Worm (Caenorhabditis elegans) whole organism, L1 larva: ENCODE data around the gene nhr-280.

Source experiments
- C04F5.9 ChIP-seq: sonication (generic microtip); optimal IDR thresholded peaks from 2 replicates; lab custom pipeline; 2016; ENCODE audit warnings: missing genetic modification characterization, missing compliant biosample characterization
- C34B4.2 ChIP-seq: sonication (generic microtip); optimal IDR thresholded peaks from 2 replicates; lab custom pipeline; 2017; ENCODE audit warnings: mild to moderate bottlenecking, missing genetic modification characterization, missing compliant biosample characterization
- ama-1 ChIP-seq: fragments of 150-350 bp; optimal IDR thresholded peaks from 2 replicates; lab custom pipeline; 2014
- blmp-1 ChIP-seq: fragments of 150-350 bp; optimal IDR thresholded peaks from 2 replicates; lab custom pipeline; 2014; ENCODE audit warnings: missing biosample characterization, missing genetic modification characterization
- ceh-8 ChIP-seq: fragments of 200-800 bp; sonication (Bioruptor generic); optimal IDR thresholded peaks from 2 replicates; lab custom pipeline; 2018; ENCODE audit warnings: mild to moderate bottlenecking, missing genetic modification characterization, moderate library complexity, missing compliant biosample characterization
- ceh-88 ChIP-seq: fragments of 200-800 bp; sonication (Bioruptor generic); IDR thresholded peaks from 2 replicates; pipeline ENCODE4 v1.3.6; 2022; ENCODE audit warnings: missing genetic modification characterization, missing compliant biosample characterization
- ceh-90 ChIP-seq: sonication (generic microtip); optimal IDR thresholded peaks from 2 replicates; lab custom pipeline; 2016; ENCODE audit warnings: missing genetic modification characterization, missing compliant biosample characterization
- ces-1 ChIP-seq: fragments of 150-350 bp; optimal IDR thresholded peaks from 2 replicates; lab custom pipeline; 2014; ENCODE audit warnings: missing biosample characterization, missing genetic modification reagents, missing genetic modification characterization
- efl-1 ChIP-seq, 4 experiments: fragments of 150-350 bp; optimal IDR thresholded peaks in 3 of 4; peaks in 1 of 4; 1 replicate in 1 of 4; 2 replicates in 3 of 4; lab custom pipeline; 2014; ENCODE audit warnings: missing biosample characterization in 2 of 4, missing genetic modification characterization in 2 of 4, missing genetic modification reagents in 2 of 4
- efl-3 ChIP-seq: fragments of 200-800 bp; sonication (Bioruptor generic); optimal IDR thresholded peaks from 2 replicates; lab custom pipeline; 2018; ENCODE audit warnings: mild to moderate bottlenecking, missing genetic modification characterization, missing compliant biosample characterization
- elt-3 ChIP-seq, 6 experiments: fragments of 150-350 bp in 1 of 6; sonication (generic microtip); optimal IDR thresholded peaks; 2 replicates each; lab custom pipeline; 2017 to 2018; ENCODE audit warnings: missing biosample characterization in 6 of 6, missing genetic modification characterization in 6 of 6, inconsistent platforms in 1 of 6
- ets-5 ChIP-seq: fragments of 200-800 bp; sonication (Bioruptor generic); IDR thresholded peaks from 2 replicates; pipeline ENCODE4 v1.3.6; 2022; ENCODE audit warnings: missing genetic modification characterization, missing compliant biosample characterization
- fkh-10 ChIP-seq: sonication (generic microtip); optimal IDR thresholded peaks from 2 replicates; lab custom pipeline; 2017; ENCODE audit warnings: missing biosample characterization, missing genetic modification reagents, missing genetic modification characterization
- fkh-4 ChIP-seq: sonication (generic microtip); optimal IDR thresholded peaks from 2 replicates; lab custom pipeline; 2016; ENCODE audit warnings: missing compliant biosample characterization, missing genetic modification characterization, borderline replicate concordance
- grh-1 ChIP-seq: fragments of 200-800 bp; sonication (Bioruptor generic); IDR thresholded peaks from 2 replicates; pipeline ENCODE4 v1.3.6; 2022; ENCODE audit warnings: missing genetic modification reagents, missing genetic modification characterization, missing compliant biosample characterization
- hlh-4 ChIP-seq: sonication (generic microtip); optimal IDR thresholded peaks from 2 replicates; lab custom pipeline; 2016; ENCODE audit warnings: mild to moderate bottlenecking, missing genetic modification characterization, missing compliant biosample characterization
- hpl-2 ChIP-seq: fragments of 150-350 bp; optimal IDR thresholded peaks from 2 replicates; lab custom pipeline; 2014; ENCODE audit warnings: missing biosample characterization, missing genetic modification reagents, missing genetic modification characterization
- irx-1 ChIP-seq: sonication (generic microtip); optimal IDR thresholded peaks from 2 replicates; lab custom pipeline; 2016; ENCODE audit warnings: missing genetic modification characterization, missing compliant biosample characterization
- jun-1 ChIP-seq: fragments of 150-350 bp; optimal IDR thresholded peaks from 2 replicates; lab custom pipeline; 2014; ENCODE audit warnings: missing biosample characterization, missing genetic modification reagents, missing genetic modification characterization
- lin-13 ChIP-seq: fragments of 150-350 bp; optimal IDR thresholded peaks from 2 replicates; lab custom pipeline; 2014; ENCODE audit warnings: missing biosample characterization, missing genetic modification reagents, missing genetic modification characterization
- lin-39 ChIP-seq: fragments of 150-350 bp; optimal IDR thresholded peaks from 2 replicates; lab custom pipeline; 2014; ENCODE audit warnings: missing biosample characterization, missing genetic modification reagents, missing genetic modification characterization
- lsy-2 ChIP-seq, 2 experiments: fragments of 150-350 bp; optimal IDR thresholded peaks; 2 replicates each; lab custom pipeline; 2014; ENCODE audit warnings: missing biosample characterization in 2 of 2, missing genetic modification characterization in 2 of 2
- mab-9 ChIP-seq: fragments of 200-800 bp; sonication (Bioruptor generic); IDR thresholded peaks from 2 replicates; pipeline ENCODE4 v1.3.6; 2022; ENCODE audit warnings: missing genetic modification reagents, missing genetic modification characterization, missing compliant biosample characterization
- nhr-11 ChIP-seq: fragments of 150-350 bp; optimal IDR thresholded peaks from 2 replicates; lab custom pipeline; 2014; ENCODE audit warnings: missing biosample characterization, missing genetic modification characterization
- nhr-19 ChIP-seq: fragments of 200-800 bp; sonication (Bioruptor generic); conservative IDR thresholded peaks from 2 replicates; pipeline ENCODE4 v1.3.6; 2022; ENCODE audit warnings: missing genetic modification characterization, missing compliant biosample characterization
- nhr-20 ChIP-seq: sonication (generic microtip); optimal IDR thresholded peaks from 2 replicates; lab custom pipeline; 2016; ENCODE audit warnings: mild to moderate bottlenecking, missing genetic modification characterization, missing compliant biosample characterization
- nhr-237 ChIP-seq: fragments of 150-350 bp; optimal IDR thresholded peaks from 2 replicates; lab custom pipeline; 2014; ENCODE audit warnings: missing biosample characterization, missing genetic modification characterization
- nhr-47 ChIP-seq: sonication (generic microtip); optimal IDR thresholded peaks from 2 replicates; lab custom pipeline; 2016; ENCODE audit warnings: mild to moderate bottlenecking, missing genetic modification characterization, moderate library complexity, missing compliant biosample characterization
- nhr-84 ChIP-seq: sonication (generic microtip); optimal IDR thresholded peaks from 2 replicates; lab custom pipeline; 2017; ENCODE audit warnings: missing biosample characterization, missing genetic modification characterization
- nhr-85 ChIP-seq: sonication (generic microtip); peaks from one replicate; lab custom pipeline; 2016; ENCODE audit warnings: missing genetic modification characterization, inconsistent platforms, missing compliant biosample characterization
- nhr-90 ChIP-seq: sonication (generic microtip); optimal IDR thresholded peaks from 2 replicates; lab custom pipeline; 2016; ENCODE audit warnings: mild to moderate bottlenecking, missing genetic modification characterization, missing compliant biosample characterization; ENCODE audit not compliant: poor library complexity
- pax-3 ChIP-seq: fragments of 200-800 bp; sonication (Bioruptor generic); optimal IDR thresholded peaks from 2 replicates; lab custom pipeline; 2018; ENCODE audit warnings: mild to moderate bottlenecking, missing genetic modification characterization, moderate library complexity, missing compliant biosample characterization
- pqm-1 ChIP-seq: sonication (generic microtip); optimal IDR thresholded peaks from 3 replicates; lab custom pipeline; 2017; ENCODE audit warnings: missing biosample characterization, missing genetic modification characterization
- unc-62 ChIP-seq: fragments of 150-350 bp; optimal IDR thresholded peaks from 2 replicates; lab custom pipeline; 2014; ENCODE audit warnings: missing biosample characterization, missing genetic modification reagents, missing genetic modification characterization
- unc-86 ChIP-seq: sonication (generic microtip); optimal IDR thresholded peaks from 2 replicates; lab custom pipeline; 2016; ENCODE audit warnings: missing genetic modification characterization, missing compliant biosample characterization
- zag-1 ChIP-seq: fragments of 150-350 bp; optimal IDR thresholded peaks from 2 replicates; lab custom pipeline; 2014; ENCODE audit warnings: missing biosample characterization, missing genetic modification characterization
- ztf-4 ChIP-seq: fragments of 150-350 bp; optimal IDR thresholded peaks from 2 replicates; lab custom pipeline; 2014; ENCODE audit warnings: missing biosample characterization, missing genetic modification characterization

The nhr-280 gene

DNA sequence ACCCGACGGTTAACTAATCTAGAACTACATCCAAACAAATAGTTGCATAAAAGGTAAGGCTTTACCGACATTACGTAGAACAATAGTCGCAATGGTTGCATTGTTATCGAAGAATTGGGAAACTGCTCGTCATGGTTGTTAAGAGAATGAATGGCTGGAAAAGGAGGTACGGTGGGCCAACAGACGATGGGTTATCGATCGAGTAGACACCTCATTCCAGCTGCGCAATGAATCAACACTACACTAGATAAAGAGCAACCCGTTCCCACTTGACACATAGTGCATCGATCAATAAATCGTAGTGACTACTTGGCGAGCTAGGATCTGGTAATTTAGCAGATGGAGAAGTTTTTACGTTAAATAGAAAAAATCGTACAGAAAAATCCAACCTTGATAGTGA is 14.5 kb upstream of the nhr-280 start, which contains the start of the genes T17A3.12 and fbxb-83 (continued):
- no peak for TF ChIP-seq lin-39

DNA sequence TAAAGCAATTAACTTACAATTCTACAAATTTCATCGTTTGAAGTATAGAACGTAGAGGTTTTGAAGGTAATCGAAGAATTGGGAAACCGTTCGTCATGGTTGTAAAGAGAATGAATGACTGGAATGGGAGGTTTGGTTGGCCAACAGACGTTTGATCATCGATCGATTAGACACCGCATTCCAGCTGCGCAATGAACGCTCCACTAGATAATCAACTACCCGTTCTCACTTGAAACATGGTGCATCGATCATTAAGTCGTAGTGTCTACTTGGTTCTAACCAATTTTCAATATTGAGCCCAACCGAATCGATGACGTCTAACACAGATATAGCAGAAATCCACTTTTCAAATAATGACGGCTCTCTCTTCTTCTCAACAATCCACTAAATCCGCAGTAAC is 12.6 kb upstream of the nhr-280 start, which contains the start of gene fbxb-82:
fbxb-82 (minus strand) TSS at position 101 of the 400 bp plus-strand sequence.
- TF ChIP-seq lin-13 (GFP tag; lab: Kevin White, UChicago) (no peak), efl-1 (optimal IDR thresholded peaks at IDR 0.05; lab: Kevin White, UChicago) (no peak), efl-1 (GFP tag; optimal IDR thresholded peaks at IDR 0.05 in 1 of 2; lab: Kevin White, UChicago) (peak in 1 of 2 experiments; percentile 1), nhr-47 (no peak)

- TF ChIP-seq hlh-4 (tag; lab: Kevin White, UChicago) (no peak), nhr-19 (GFP tag; lab: Robert Waterston, UW) (no peak), mab-9 (GFP tag; lab: Robert Waterston, UW) (no peak), fkh-4 (tag; lab: Kevin White, UChicago) (no peak), nhr-11 (no peak), grh-1 (GFP tag; lab: Robert Waterston, UW) (no peak), blmp-1 (tag; lab: Kevin White, UChicago) (no peak), ztf-4 (no peak), hpl-2 (no peak), irx-1 (no peak), nhr-84 (tag; lab: Kevin White, UChicago) (no peak), fkh-10 (GFP tag; lab: Kevin White, UChicago) (no peak), nhr-85 (tag; lab: Kevin White, UChicago) (no peak), ces-1 (no peak), ceh-8 (GFP tag; lab: Kevin White, UChicago) (no peak), zag-1 (tag; lab: Kevin White, UChicago) (no peak)
- TF ChIP-seq, all 84 proteins: peak for 0
Observed at ce11 chrIII:140904-141303, 10.4 kb upstream of the nhr-280 start, which contains the start of gene fbxb-81. TSS of gene fbxb-81 (minus strand) at chrIII:141217.

DNA sequence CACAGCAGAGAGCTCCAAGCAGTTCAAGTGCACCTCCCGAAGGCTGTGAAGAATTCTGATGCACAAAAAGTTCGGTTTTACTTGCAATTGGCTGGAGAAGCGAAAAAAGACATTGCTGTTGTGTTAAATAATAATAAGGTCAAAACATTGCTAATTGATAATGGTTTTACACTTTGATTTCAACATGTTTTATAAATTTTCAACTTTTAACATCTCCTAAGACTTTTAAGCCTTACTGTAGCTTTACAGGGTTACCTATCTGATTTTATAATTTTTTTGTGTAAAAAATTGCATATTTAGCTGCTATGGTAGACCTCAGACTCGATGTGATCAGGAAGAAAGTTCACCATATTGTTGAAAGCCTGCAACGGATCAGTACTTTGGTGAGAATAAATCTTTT is 3.6 kb upstream of the nhr-280 start, which contains the start of gene pals-25:
pals-25 (plus strand) TSS at position 301 of the 400 bp plus-strand sequence.
- TF ChIP-seq pqm-1 (tag; lab: Kevin White, UChicago) (no peak), elt-3 (tag; optimal IDR thresholded peaks at IDR 0.05; lab: Kevin White, UChicago) (no peak), efl-1 (optimal IDR thresholded peaks at IDR 0.05; lab: Kevin White, UChicago) (no peak), efl-1 (GFP tag; optimal IDR thresholded peaks at IDR 0.05 in 1 of 2; lab: Kevin White, UChicago) (no peak), ets-5 (GFP tag; lab: Robert Waterston, UW) (no peak), ceh-90 (no peak), grh-1 (GFP tag; lab: Robert Waterston, UW) (no peak), jun-1 (tag; lab: Kevin White, UChicago) (no peak), blmp-1 (tag; lab: Kevin White, UChicago) (no peak)

DNA sequence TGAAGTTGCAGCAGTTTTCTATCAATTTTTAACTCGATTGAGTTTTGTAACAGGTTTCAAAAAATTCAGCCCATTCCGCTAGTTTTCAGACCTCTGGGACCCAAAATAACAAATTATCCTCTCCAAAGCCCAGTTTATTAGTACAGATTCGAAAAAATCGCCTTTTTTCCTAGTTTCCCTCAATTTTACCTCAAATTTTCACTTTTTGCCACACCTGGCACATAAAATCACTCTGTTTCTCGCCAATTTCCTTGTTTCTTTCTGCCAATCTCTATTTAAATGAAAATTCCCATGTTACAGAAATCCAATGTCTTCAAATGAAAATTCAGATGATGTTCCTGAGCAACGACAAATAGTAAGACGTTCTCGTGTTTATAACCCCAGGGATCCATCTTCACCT is 1.6 kb upstream of the nhr-280 start, which contains the start of gene pals-22:
pals-22 (plus strand) TSS at position 301 of the 400 bp plus-strand sequence.
- no peak for TF ChIP-seq lin-13 (GFP tag; lab: Kevin White, UChicago)
- no peak for TF ChIP-seq nhr-237 (tag; lab: Kevin White, UChicago)
- TF ChIP-seq ama-1 (lab: Kevin White, UChicago), result no peak
- no peak for TF ChIP-seq lsy-2 (tag; optimal IDR thresholded peaks at IDR 0.05; lab: Kevin White, UChicago)
- no peak for TF ChIP-seq ets-5 (GFP tag; lab: Robert Waterston, UW)
- TF ChIP-seq ceh-88, result no peak
- TF ChIP-seq unc-62 (GFP tag; lab: Kevin White, UChicago), result no peak
- TF ChIP-seq grh-1 (GFP tag; lab: Robert Waterston, UW), result no peak
- no peak for TF ChIP-seq nhr-90 (tag; lab: Kevin White, UChicago)
- no peak for TF ChIP-seq ces-1
- no peak for TF ChIP-seq C34B4.2 (tag; lab: Kevin White, UChicago)
- TF ChIP-seq pax-3 (tag; lab: Kevin White, UChicago), result no peak
- TF ChIP-seq efl-3 (GFP tag; lab: Kevin White, UChicago), result no peak
- TF ChIP-seq C04F5.9 (tag; lab: Kevin White, UChicago), result no peak
- no peak for TF ChIP-seq unc-86 (tag; lab: Kevin White, UChicago)
- no peak for TF ChIP-seq nhr-20 (tag; lab: Kevin White, UChicago)
